Fruit fly (Drosophila melanogaster) whole organism, embryonic: ENCODE results near the gene CG11052.

ENCODE experiments used
- Atf-2 ChIP-seq: fragments of 200-800 bp; sonication (Bioruptor generic); optimal IDR thresholded peaks from 2 replicates; lab custom pipeline; 2016; ENCODE audit warnings: missing biosample characterization, missing genetic modification characterization
- B-H1 ChIP-seq: fragments of 200-800 bp; sonication (Bioruptor generic); IDR thresholded peaks from 3 replicates; pipeline ENCODE4 v1.3.6; 2022; ENCODE audit warnings: missing biosample characterization, missing genetic modification characterization
- CG10321 ChIP-seq: fragments of 200-800 bp; sonication (Bioruptor generic); IDR thresholded peaks from 2 replicates; pipeline ENCODE4 v1.3.6; 2022; ENCODE audit warnings: missing biosample characterization, missing genetic modification characterization
- CG10959 ChIP-seq: fragments of 200-800 bp; sonication (Bioruptor generic); IDR thresholded peaks from 2 replicates; pipeline ENCODE4 v1.3.6; 2022; ENCODE audit warnings: missing biosample characterization, missing genetic modification characterization
- CG11085 ChIP-seq: fragments of 200-800 bp; sonication (Bioruptor generic); IDR thresholded peaks from 2 replicates; pipeline ENCODE4 v1.3.6; 2022; ENCODE audit warnings: missing biosample characterization, missing genetic modification characterization
- CG11247 ChIP-seq: fragments of 200-800 bp; sonication (Bioruptor generic); IDR thresholded peaks from 2 replicates; pipeline ENCODE4 v1.3.6; 2022; ENCODE audit warnings: missing biosample characterization, missing genetic modification characterization
- CG12942 ChIP-seq: fragments of 200-800 bp; sonication (Bioruptor generic); optimal IDR thresholded peaks from 3 replicates; lab custom pipeline; 2016; ENCODE audit warnings: missing biosample characterization, missing genetic modification characterization
- CG13624 ChIP-seq: fragments of 200-800 bp; sonication (Bioruptor generic); optimal IDR thresholded peaks from 2 replicates; lab custom pipeline; 2016; ENCODE audit warnings: missing biosample characterization, missing genetic modification characterization
- CG14050 ChIP-seq: fragments of 200-800 bp; sonication (Bioruptor generic); IDR thresholded peaks from 3 replicates; pipeline ENCODE4 v1.3.6; 2022; ENCODE audit warnings: missing biosample characterization, missing genetic modification characterization
- CG15514 ChIP-seq: fragments of 200-800 bp; sonication (Bioruptor generic); optimal IDR thresholded peaks from 3 replicates; lab custom pipeline; 2017; ENCODE audit warnings: missing biosample characterization, missing genetic modification characterization, mild to moderate bottlenecking, moderate library complexity, missing genetic modification reagents
- CG15696 ChIP-seq: fragments of 200-800 bp; sonication (Bioruptor generic); optimal IDR thresholded peaks from 2 replicates; lab custom pipeline; 2019; ENCODE audit warnings: missing biosample characterization, mild to moderate bottlenecking, missing genetic modification characterization, moderate library complexity
- CG1647 ChIP-seq: fragments of 200-800 bp; sonication (Bioruptor generic); optimal IDR thresholded peaks from 3 replicates; lab custom pipeline; 2016; ENCODE audit warnings: missing biosample characterization, missing genetic modification characterization
- CG16815 ChIP-seq: fragments of 200-800 bp; sonication (Bioruptor generic); optimal IDR thresholded peaks from 3 replicates; lab custom pipeline; 2017; ENCODE audit warnings: missing biosample characterization, mild to moderate bottlenecking, missing genetic modification characterization
- CG2889 ChIP-seq: fragments of 200-800 bp; sonication (Bioruptor generic); IDR thresholded peaks from 3 replicates; pipeline ENCODE4 v1.3.6; 2022; ENCODE audit warnings: missing biosample characterization, missing genetic modification characterization
- CG31441 ChIP-seq: fragments of 200-800 bp; sonication (Bioruptor generic); IDR thresholded peaks from 2 replicates; pipeline ENCODE4 v1.3.6; 2022; ENCODE audit warnings: missing biosample characterization, missing genetic modification characterization
- CG4854 ChIP-seq: fragments of 200-800 bp; sonication (Bioruptor generic); optimal IDR thresholded peaks from 2 replicates; lab custom pipeline; 2016; ENCODE audit warnings: missing biosample characterization, missing genetic modification characterization, inconsistent platforms
- CG7987 ChIP-seq: fragments of 200-800 bp; sonication (Bioruptor generic); optimal IDR thresholded peaks from 2 replicates; lab custom pipeline; 2018; ENCODE audit warnings: missing biosample characterization, mild to moderate bottlenecking, missing genetic modification characterization, moderate library complexity
- CG8359 ChIP-seq: fragments of 200-800 bp; sonication (Bioruptor generic); optimal IDR thresholded peaks from 2 replicates; lab custom pipeline; 2017; ENCODE audit warnings: missing biosample characterization, mild to moderate bottlenecking, missing genetic modification characterization, borderline replicate concordance
- CG8765 ChIP-seq: fragments of 200-800 bp; sonication (Bioruptor generic); IDR thresholded peaks from 2 replicates; pipeline ENCODE4 v1.3.6; 2022; ENCODE audit warnings: missing biosample characterization, missing genetic modification characterization
- CG8944 ChIP-seq: fragments of 200-800 bp; sonication (Bioruptor generic); optimal IDR thresholded peaks from 3 replicates; lab custom pipeline; 2016; ENCODE audit warnings: missing biosample characterization, missing genetic modification characterization
- Dp ChIP-seq: fragments of 200-800 bp; sonication (Bioruptor generic); optimal IDR thresholded peaks from 2 replicates; lab custom pipeline; 2018; ENCODE audit warnings: missing biosample characterization, mild to moderate bottlenecking, missing genetic modification characterization, moderate library complexity
- Ets97D ChIP-seq: fragments of 200-800 bp; sonication (Bioruptor generic); optimal IDR thresholded peaks from 3 replicates; lab custom pipeline; 2016; ENCODE audit warnings: missing biosample characterization, missing genetic modification characterization
- Hr3 ChIP-seq: fragments of 200-800 bp; sonication (Bioruptor generic); optimal IDR thresholded peaks from 3 replicates; lab custom pipeline; 2016; ENCODE audit warnings: missing biosample characterization, missing genetic modification characterization
- Hr51 ChIP-seq, 2 experiments: fragments of 200-800 bp; sonication (Bioruptor generic); optimal IDR thresholded peaks; 2 replicates in 1 of 2; 3 replicates in 1 of 2; lab custom pipeline; 2016 to 2018; ENCODE audit warnings: missing biosample characterization in 2 of 2, missing genetic modification characterization in 2 of 2, mild to moderate bottlenecking in 1 of 2, moderate library complexity in 1 of 2
- Jarid2 ChIP-seq: fragments of 200-800 bp; sonication (Bioruptor generic); optimal IDR thresholded peaks from 3 replicates; lab custom pipeline; 2017; ENCODE audit warnings: mild to moderate bottlenecking, missing biosample characterization, missing genetic modification reagents, missing genetic modification characterization
- Nf-YA ChIP-seq: fragments of 200-800 bp; sonication (Bioruptor generic); IDR thresholded peaks from 2 replicates; pipeline ENCODE4 v1.3.6; 2022; ENCODE audit warnings: missing biosample characterization, missing genetic modification characterization
- NfI ChIP-seq: fragments of 200-800 bp; sonication (Bioruptor generic); optimal IDR thresholded peaks from 3 replicates; lab custom pipeline; 2018; ENCODE audit warnings: missing biosample characterization, mild to moderate bottlenecking, missing genetic modification characterization, moderate library complexity
- Trl ChIP-seq, 3 experiments: fragments of >200 bp in 2 of 3; fragments of 200-800 bp in 1 of 3; sonication (Bioruptor generic) in 1 of 3; optimal IDR thresholded peaks; 2 replicates in 1 of 3; 3 replicates in 2 of 3; lab custom pipeline; 2016 to 2017; ENCODE audit warnings: missing biosample characterization in 1 of 3, missing genetic modification characterization in 1 of 3
- aop ChIP-seq: fragments of 200-800 bp; sonication (Bioruptor generic); IDR thresholded peaks from 2 replicates; pipeline ENCODE4 v1.3.6; 2022; ENCODE audit warnings: missing biosample characterization, missing genetic modification characterization
- ase ChIP-seq: fragments of 200-800 bp; sonication (Bioruptor generic); IDR thresholded peaks from 3 replicates; pipeline ENCODE4 v1.3.6; 2022; ENCODE audit warnings: missing biosample characterization, missing genetic modification characterization
- az2 ChIP-seq: fragments of 200-800 bp; sonication (Bioruptor generic); optimal IDR thresholded peaks from 3 replicates; lab custom pipeline; 2016; ENCODE audit warnings: missing biosample characterization, missing genetic modification characterization
- crc ChIP-seq: fragments of 200-800 bp; sonication (Bioruptor generic); optimal IDR thresholded peaks from 2 replicates; lab custom pipeline; 2016; ENCODE audit warnings: missing biosample characterization, missing genetic modification characterization
- crol ChIP-seq: fragments of 200-800 bp; sonication (Bioruptor generic); IDR thresholded peaks from 2 replicates; pipeline ENCODE4 v1.3.6; 2022; ENCODE audit warnings: missing biosample characterization, missing genetic modification characterization
- crp ChIP-seq, 2 experiments: fragments of 200-800 bp; sonication (Bioruptor generic); optimal IDR thresholded peaks; 2 replicates in 1 of 2; 3 replicates in 1 of 2; lab custom pipeline; 2017; ENCODE audit warnings: missing biosample characterization in 2 of 2, missing genetic modification characterization in 2 of 2, mild to moderate bottlenecking in 1 of 2, moderate library complexity in 1 of 2
- dimm ChIP-seq: fragments of 200-800 bp; sonication (Bioruptor generic); IDR thresholded peaks from 2 replicates; pipeline ENCODE4 v1.3.6; 2022; ENCODE audit warnings: missing biosample characterization, missing genetic modification characterization
- disco-r ChIP-seq: fragments of 200-800 bp; sonication (Bioruptor generic); optimal IDR thresholded peaks from 2 replicates; lab custom pipeline; 2016; ENCODE audit warnings: missing biosample characterization, missing genetic modification characterization
- eyg ChIP-seq: fragments of 200-800 bp; sonication (Bioruptor generic); optimal IDR thresholded peaks from 3 replicates; lab custom pipeline; 2016; ENCODE audit warnings: missing biosample characterization, missing genetic modification characterization
- fd96Cb ChIP-seq: fragments of 200-800 bp; sonication (Bioruptor generic); optimal IDR thresholded peaks from 2 replicates; lab custom pipeline; 2018; ENCODE audit warnings: missing biosample characterization, mild to moderate bottlenecking, missing genetic modification characterization, moderate library complexity
- hb ChIP-seq: fragments of 200-800 bp; sonication (Bioruptor generic); IDR thresholded peaks from 3 replicates; pipeline ENCODE4 v1.3.6; 2022; ENCODE audit warnings: missing biosample characterization, missing genetic modification characterization; ENCODE audit not compliant: partially characterized antibody
- hth ChIP-seq: fragments of >200 bp; optimal IDR thresholded peaks from 2 replicates; lab custom pipeline; 2017; ENCODE audit warnings: inconsistent platforms
- kay ChIP-seq: fragments of 200-800 bp; sonication (Bioruptor generic); optimal IDR thresholded peaks from 2 replicates; lab custom pipeline; 2016; ENCODE audit warnings: missing biosample characterization, missing genetic modification characterization
- kni ChIP-seq: fragments of 200-800 bp; sonication (Bioruptor generic); optimal IDR thresholded peaks from 3 replicates; lab custom pipeline; 2017; ENCODE audit warnings: mild to moderate bottlenecking, missing biosample characterization, missing genetic modification reagents, missing genetic modification characterization
- lbe ChIP-seq: fragments of 200-800 bp; sonication (Bioruptor generic); optimal IDR thresholded peaks from 2 replicates; lab custom pipeline; 2016; ENCODE audit warnings: missing biosample characterization, mild to moderate bottlenecking, missing genetic modification characterization
- prd ChIP-seq, 3 experiments: fragments of >200 bp in 2 of 3; fragments of 200-800 bp in 1 of 3; sonication (Bioruptor generic) in 1 of 3; optimal IDR thresholded peaks in 2 of 3; IDR thresholded peaks in 1 of 3; 2 replicates in 2 of 3; 3 replicates in 1 of 3; pipeline versions ENCODE4 v1.3.6 to Lab custom; 2017 to 2022; ENCODE audit warnings: missing biosample characterization in 1 of 3, missing genetic modification characterization in 1 of 3
- ranshi ChIP-seq: fragments of 200-800 bp; sonication (Bioruptor generic); IDR thresholded peaks from 2 replicates; pipeline ENCODE4 v1.3.6; 2022; ENCODE audit warnings: missing biosample characterization, missing genetic modification characterization
- rib ChIP-seq: fragments of 200-800 bp; sonication (Bioruptor generic); IDR thresholded peaks from 2 replicates; pipeline ENCODE4 v1.3.6; 2022; ENCODE audit warnings: missing biosample characterization, missing genetic modification characterization
- stc ChIP-seq: fragments of 200-800 bp; sonication (Bioruptor generic); IDR thresholded peaks from 2 replicates; pipeline ENCODE4 v1.3.6; 2022; ENCODE audit warnings: missing biosample characterization, missing genetic modification characterization
- stwl ChIP-seq: fragments of 200-800 bp; sonication (Bioruptor generic); optimal IDR thresholded peaks from 3 replicates; lab custom pipeline; 2018; ENCODE audit warnings: missing biosample characterization, mild to moderate bottlenecking, missing genetic modification characterization, moderate library complexity
- tin ChIP-seq: fragments of 200-800 bp; sonication (Bioruptor generic); optimal IDR thresholded peaks from 3 replicates; lab custom pipeline; 2016; ENCODE audit warnings: missing biosample characterization, missing genetic modification characterization
- tx ChIP-seq: fragments of 200-800 bp; sonication (Bioruptor generic); optimal IDR thresholded peaks from 2 replicates; lab custom pipeline; 2016; ENCODE audit warnings: missing biosample characterization, missing genetic modification characterization

The CG11052 gene

DNA sequence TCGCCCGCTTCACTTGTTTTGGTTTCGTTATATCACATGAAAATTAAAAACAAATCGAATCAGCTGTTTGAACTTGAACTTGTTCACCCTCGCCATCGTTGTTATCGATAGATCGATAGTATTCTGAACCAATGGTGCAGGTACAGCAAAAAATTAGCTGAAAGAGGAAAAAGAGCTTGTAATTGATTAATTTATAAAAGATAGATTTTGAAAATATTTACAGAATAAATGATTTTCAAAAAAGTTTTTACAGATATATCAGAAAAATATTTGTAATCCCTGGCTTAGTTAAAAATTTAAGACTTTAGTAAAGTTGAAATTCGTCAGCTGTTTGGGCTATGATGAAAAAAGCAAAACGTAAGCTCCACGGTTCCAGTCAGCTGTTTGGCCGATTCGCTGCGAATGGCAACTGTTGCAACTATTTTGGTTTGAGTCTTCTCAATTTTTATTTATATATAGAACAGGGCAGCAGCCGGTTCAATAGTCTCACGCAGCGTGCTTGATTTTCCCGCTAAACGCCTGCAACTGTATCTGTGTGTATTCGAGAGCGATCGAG lies 23.9 kb upstream of the CG11052 start, which contains the start of the genes CG11035 and unc-45 (continued):
- TF ChIP-seq tx (no peak), kni (GFP tag; lab: Kevin White, UChicago) (peak; percentile 64), dimm (GFP tag; lab: Robert Waterston, UW) (no peak), Jarid2 (GFP tag; lab: Kevin White, UChicago) (no peak), CG16815 (GFP tag; lab: Kevin White, UChicago) (no peak), CG15514 (peak; percentile 99), az2 (GFP tag; lab: Kevin White, UChicago) (peak; percentile 12), rib (no peak), CG4854 (GFP tag; lab: Kevin White, UChicago) (no peak), CG13624 (GFP tag; lab: Kevin White, UChicago) (peak; percentile 36), ranshi (GFP tag; lab: Robert Waterston, UW) (no peak), Dp (GFP tag; lab: Kevin White, UChicago) (peak; percentile 27), crp (GFP tag; optimal IDR thresholded peaks at IDR 0.05; lab: Kevin White, UChicago) (peak; percentile 86 to 99), CG8359 (GFP tag; lab: Kevin White, UChicago) (no peak), CG31441 (GFP tag; lab: Robert Waterston, UW) (peak; percentile 60), CG2889 (GFP tag; lab: Robert Waterston, UW) (no peak), CG14050 (no peak), Nf-YA (GFP tag; lab: Robert Waterston, UW) (no peak), disco-r (GFP tag; lab: Kevin White, UChicago) (no peak), prd (optimal IDR thresholded peaks at IDR 0.05; lab: Kevin White, UChicago) (no peak), prd (GFP tag; IDR thresholded peaks at IDR 0.05; lab: Robert Waterston, UW) (peak; percentile 64; the same call in 2 of the 3 replicates), Trl (optimal IDR thresholded peaks at IDR 0.05; lab: Kevin White, UChicago) (no peak), Trl (GFP tag; optimal IDR thresholded peaks at IDR 0.05; lab: Kevin White, UChicago) (no peak), aop (GFP tag; lab: Robert Waterston, UW) (no peak), stc (GFP tag; lab: Robert Waterston, UW) (no peak), CG12942 (no peak), CG10959 (GFP tag; lab: Robert Waterston, UW) (no peak), kay (GFP tag; lab: Kevin White, UChicago) (peak; percentile 70), hth (lab: Kevin White, UChicago) (no peak), stwl (peak; percentile 29), CG10321 (GFP tag; lab: Robert Waterston, UW) (no peak), Hr3 (GFP tag; lab: Kevin White, UChicago) (peak; percentile 1), eyg (no peak), NfI (peak; percentile 44), CG7987 (GFP tag; lab: Kevin White, UChicago) (no peak), CG11247 (no peak), CG1647 (GFP tag; lab: Kevin White, UChicago) (no peak), crol (GFP tag; lab: Robert Waterston, UW) (no peak), hb (GFP tag; lab: Robert Waterston, UW) (no peak; the same call in 2 of the 3 replicates), CG11085 (GFP tag; lab: Robert Waterston, UW) (no peak), Atf-2 (GFP tag; lab: Kevin White, UChicago) (no peak), CG8944 (no peak), lbe (peak; percentile 65), CG8765 (GFP tag; lab: Robert Waterston, UW) (no peak), crc (peak; percentile 16), B-H1 (GFP tag; lab: Robert Waterston, UW) (no peak), CG15696 (tag; lab: Kevin White, UChicago) (peak; percentile 36), tin (GFP tag; lab: Kevin White, UChicago) (peak; percentile 31), fd96Cb (tag; lab: Kevin White, UChicago) (no peak), Ets97D (peak; percentile 29), ase (GFP tag; lab: Robert Waterston, UW) (no peak), Hr51 (GFP tag; optimal IDR thresholded peaks at IDR 0.05; lab: Kevin White, UChicago) (peak in 1 of 2 experiments; percentile 19)
